Worm (Caenorhabditis elegans) whole organism, L3 larva: ENCODE measurements around the gene try-13.

Source experiments
- R02D3.7 ChIP-seq: fragments of 150-350 bp; optimal IDR thresholded peaks from 2 replicates; lab custom pipeline; 2014; ENCODE audit warnings: missing biosample characterization, missing genetic modification characterization
- ZK546.5 ChIP-seq: sonication (generic microtip); optimal IDR thresholded peaks from 2 replicates; lab custom pipeline; 2017; ENCODE audit warnings: missing biosample characterization, missing genetic modification characterization
- aly-2 ChIP-seq: fragments of 150-350 bp; optimal IDR thresholded peaks from 2 replicates; lab custom pipeline; 2014; ENCODE audit warnings: missing biosample characterization, missing genetic modification characterization
- ama-1 ChIP-seq: fragments of 150-350 bp; optimal IDR thresholded peaks from 2 replicates; lab custom pipeline; 2018
- ceh-28 ChIP-seq: fragments of 150-350 bp; optimal IDR thresholded peaks from 2 replicates; lab custom pipeline; 2014; ENCODE audit warnings: missing biosample characterization, missing genetic modification reagents, missing genetic modification characterization
- ceh-82 ChIP-seq: fragments of 150-350 bp; optimal IDR thresholded peaks from 2 replicates; lab custom pipeline; 2014; ENCODE audit warnings: missing biosample characterization, missing genetic modification characterization
- ceh-9 ChIP-seq: sonication (generic microtip); optimal IDR thresholded peaks from 2 replicates; lab custom pipeline; 2018; ENCODE audit warnings: missing biosample characterization, missing genetic modification characterization
- daf-12 ChIP-seq: fragments of 150-350 bp; optimal IDR thresholded peaks from 2 replicates; lab custom pipeline; 2014; ENCODE audit warnings: missing biosample characterization, missing genetic modification reagents, missing genetic modification characterization
- egl-27 ChIP-seq: sonication (generic microtip); optimal IDR thresholded peaks from 4 replicates; lab custom pipeline; 2017; ENCODE audit warnings: missing biosample characterization, missing genetic modification reagents, missing genetic modification characterization
- egl-5 ChIP-seq: fragments of 150-350 bp; optimal IDR thresholded peaks from 2 replicates; lab custom pipeline; 2017; ENCODE audit warnings: missing biosample characterization, missing genetic modification reagents, missing genetic modification characterization, inconsistent platforms
- elt-2 ChIP-seq: sonication (generic microtip); optimal IDR thresholded peaks from 2 replicates; lab custom pipeline; 2016; ENCODE audit warnings: missing genetic modification reagents, mild to moderate bottlenecking, missing genetic modification characterization, missing compliant biosample characterization
- fkh-10 ChIP-seq: sonication (generic microtip); optimal IDR thresholded peaks from 2 replicates; lab custom pipeline; 2017; ENCODE audit warnings: missing biosample characterization, missing genetic modification reagents, missing genetic modification characterization
- fkh-2 ChIP-seq: fragments of 150-350 bp; optimal IDR thresholded peaks from 2 replicates; lab custom pipeline; 2014; ENCODE audit warnings: missing biosample characterization, missing genetic modification reagents, missing genetic modification characterization
- fos-1 ChIP-seq: fragments of 150-350 bp; optimal IDR thresholded peaks from 2 replicates; lab custom pipeline; 2014; ENCODE audit warnings: missing biosample characterization, missing genetic modification characterization
- hmg-11 ChIP-seq: sonication (generic microtip); optimal IDR thresholded peaks from 2 replicates; lab custom pipeline; 2016; ENCODE audit warnings: missing genetic modification characterization, missing compliant biosample characterization
- lin-15B ChIP-seq: fragments of 150-350 bp; optimal IDR thresholded peaks from 2 replicates; lab custom pipeline; 2014; ENCODE audit warnings: missing biosample characterization, missing genetic modification characterization
- lin-39 ChIP-seq: fragments of 150-350 bp; optimal IDR thresholded peaks from 2 replicates; lab custom pipeline; 2018; ENCODE audit warnings: missing biosample characterization, missing genetic modification reagents, missing genetic modification characterization
- lsy-12 ChIP-seq: sonication (generic microtip); optimal IDR thresholded peaks from 2 replicates; lab custom pipeline; 2016; ENCODE audit warnings: mild to moderate bottlenecking, missing genetic modification characterization, missing compliant biosample characterization
- mdl-1 ChIP-seq: fragments of 150-350 bp; optimal IDR thresholded peaks from 2 replicates; lab custom pipeline; 2014; ENCODE audit warnings: missing biosample characterization, missing genetic modification characterization
- mml-1 ChIP-seq: fragments of 150-350 bp; sonication (generic microtip); optimal IDR thresholded peaks from 3 replicates; lab custom pipeline; 2014; ENCODE audit warnings: missing biosample characterization, missing genetic modification characterization
- nhr-11 ChIP-seq: fragments of 150-350 bp; optimal IDR thresholded peaks from 2 replicates; lab custom pipeline; 2014; ENCODE audit warnings: missing biosample characterization, missing genetic modification characterization
- nhr-12 ChIP-seq: fragments of 150-350 bp; optimal IDR thresholded peaks from 2 replicates; lab custom pipeline; 2014; ENCODE audit warnings: missing biosample characterization, missing genetic modification characterization
- nhr-23 ChIP-seq: fragments of 150-350 bp; optimal IDR thresholded peaks from 2 replicates; lab custom pipeline; 2014; ENCODE audit warnings: missing biosample characterization, missing genetic modification reagents, missing genetic modification characterization
- nhr-25 ChIP-seq: sonication (generic microtip); optimal IDR thresholded peaks from 2 replicates; lab custom pipeline; 2017; ENCODE audit warnings: missing biosample characterization, missing genetic modification characterization
- nhr-28 ChIP-seq: fragments of 150-350 bp; optimal IDR thresholded peaks from 2 replicates; lab custom pipeline; 2014; ENCODE audit warnings: missing biosample characterization, missing genetic modification characterization
- nhr-43 ChIP-seq: sonication (generic microtip); optimal IDR thresholded peaks from 2 replicates; lab custom pipeline; 2016; ENCODE audit warnings: mild to moderate bottlenecking, missing genetic modification characterization, missing compliant biosample characterization; ENCODE audit not compliant: poor library complexity, severe bottlenecking
- pha-4 ChIP-seq: fragments of 150-350 bp; optimal IDR thresholded peaks from 2 replicates; lab custom pipeline; 2014; ENCODE audit warnings: missing biosample characterization, missing genetic modification reagents, missing genetic modification characterization
- skn-1 ChIP-seq: fragments of 150-350 bp; optimal IDR thresholded peaks from 2 replicates; lab custom pipeline; 2014; ENCODE audit warnings: missing biosample characterization, missing genetic modification characterization
- unc-39 ChIP-seq: sonication (generic microtip); optimal IDR thresholded peaks from 4 replicates; lab custom pipeline; 2017; ENCODE audit warnings: missing biosample characterization, missing genetic modification characterization
- zag-1 ChIP-seq: fragments of 150-350 bp; optimal IDR thresholded peaks from 2 replicates; lab custom pipeline; 2014; ENCODE audit warnings: missing biosample characterization, missing genetic modification characterization
- ztf-4 ChIP-seq: fragments of 150-350 bp; optimal IDR thresholded peaks from 2 replicates; lab custom pipeline; 2014; ENCODE audit warnings: missing biosample characterization, missing genetic modification characterization

The try-13 gene

DNA sequence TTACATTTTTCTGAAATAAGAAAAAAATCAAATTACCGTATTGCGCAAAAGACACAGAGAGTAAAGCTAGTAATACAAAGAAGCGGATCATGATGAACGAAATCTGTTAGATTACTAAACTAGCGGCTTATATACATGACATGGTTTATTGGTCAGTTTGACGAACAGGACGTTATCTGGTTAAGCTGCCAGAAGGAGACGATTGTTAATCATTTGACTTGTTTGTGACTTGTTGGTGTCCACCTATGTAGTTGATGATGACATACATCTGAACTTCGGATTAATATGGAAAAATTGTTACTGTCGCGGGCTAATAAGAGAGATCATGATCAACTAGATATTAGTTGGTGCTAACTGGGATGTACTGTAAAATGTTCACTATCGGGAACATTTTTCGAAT lies 39.8 kb upstream of the try-13 start, which contains the start of gene cnc-9:
Gene cnc-9, minus strand, starts transcription at position 101 of the 400 bp plus-strand sequence.
- TF ChIP-seq nhr-11 (tag; lab: Kevin White, UChicago), result no peak
- no peak for TF ChIP-seq daf-12
- no peak for TF ChIP-seq nhr-43
- no peak for TF ChIP-seq nhr-12
- no peak for TF ChIP-seq hmg-11 (tag; lab: Kevin White, UChicago)
- no peak for TF ChIP-seq lin-39
- no peak for TF ChIP-seq ztf-4 (tag; lab: Kevin White, UChicago)

DNA sequence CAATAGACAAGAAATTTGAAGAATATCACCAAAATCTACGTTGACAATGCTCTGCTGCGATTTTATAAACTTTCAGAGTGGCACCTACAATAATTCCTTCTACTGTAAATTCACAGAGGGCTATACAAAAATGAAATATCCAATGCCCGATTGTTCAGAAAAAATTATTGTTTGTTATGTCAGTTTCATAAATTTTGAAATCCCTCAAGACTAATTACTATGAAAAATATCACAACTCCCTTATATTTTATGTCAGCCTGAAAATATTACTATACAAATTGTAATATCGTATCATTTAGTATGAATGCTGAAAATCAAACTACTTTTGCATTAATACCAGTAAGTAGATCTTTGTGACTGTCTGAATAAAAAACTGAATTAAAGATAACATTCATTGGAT lies 39.3 kb upstream of the try-13 start, which contains the start of gene srx-60:
Gene srx-60, plus strand, starts transcription at position 301 of the 400 bp plus-strand sequence.
- TF ChIP-seq nhr-25 (tag; lab: Kevin White, UChicago) (no peak), ZK546.5 (no peak), ceh-82 (no peak), fkh-2 (tag; lab: Kevin White, UChicago) (no peak), ceh-28 (tag; lab: Kevin White, UChicago) (no peak), ama-1 (no peak), skn-1 (tag; lab: Kevin White, UChicago) (no peak)
- TF ChIP-seq, all 47 proteins: peak for 0

- TF ChIP-seq zag-1 (tag; lab: Kevin White, UChicago), result no peak
- TF ChIP-seq aly-2 (tag; lab: Kevin White, UChicago), result no peak
- no peak for TF ChIP-seq lin-15B (tag; lab: Kevin White, UChicago)
- TF ChIP-seq pha-4, result no peak
- TF ChIP-seq egl-5 (tag; lab: Kevin White, UChicago), result no peak
- TF ChIP-seq, all 47 proteins: peak for 0
Measured at ce11 chrV:7402355-7402754, 37.6 kb upstream of the try-13 start, which contains the start of gene srj-13. TSS of gene srj-13 (plus strand) at chrV:7402655.

DNA sequence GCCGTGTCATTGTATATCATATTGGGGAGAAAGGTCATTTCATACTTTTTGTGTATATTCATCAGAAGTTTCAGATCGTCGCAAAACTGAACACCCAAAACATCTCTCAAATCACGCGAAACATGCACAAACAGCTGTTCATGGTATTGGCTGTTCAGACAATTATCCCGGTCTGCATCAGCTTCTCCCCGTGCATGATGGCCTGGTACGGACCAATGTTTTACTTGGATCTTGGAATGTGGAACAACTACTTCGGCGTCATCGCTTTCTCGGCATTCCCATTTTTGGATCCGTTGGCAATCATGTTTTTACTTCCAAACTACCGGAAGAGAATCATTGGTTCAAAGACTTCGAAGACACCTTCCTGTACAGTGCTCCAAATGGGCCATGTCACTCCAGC lies 36.4 kb upstream of the try-13 start:
- TF ChIP-seq lsy-12 (tag; lab: Kevin White, UChicago), result no peak
- TF ChIP-seq R02D3.7 (tag; lab: Kevin White, UChicago), result no peak
- no peak for TF ChIP-seq mdl-1 (tag; lab: Kevin White, UChicago)

DNA sequence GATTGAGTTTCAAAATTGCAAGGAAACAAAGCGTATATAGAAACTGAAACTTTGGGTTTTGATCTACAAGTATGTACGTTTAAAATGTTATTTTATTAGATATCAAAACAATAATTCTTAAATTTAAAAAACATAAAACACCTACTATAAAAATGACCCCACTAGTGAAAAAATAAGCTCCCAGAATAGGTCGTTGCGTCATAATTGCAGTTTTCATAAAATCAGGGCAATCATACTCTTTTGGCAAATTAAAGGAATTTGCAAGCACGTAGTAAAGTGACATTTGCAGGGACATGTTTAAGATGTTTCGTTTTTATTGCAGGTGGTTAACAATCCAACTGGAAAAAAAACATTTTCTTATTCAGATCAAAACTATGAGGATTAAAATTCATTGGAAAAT lies 31.4 kb upstream of the try-13 start, which contains the start of gene srt-6:
Gene srt-6, minus strand, starts transcription at position 295 of the 400 bp plus-strand sequence.
- no peak for TF ChIP-seq nhr-12
- no peak for TF ChIP-seq ama-1
- no peak for TF ChIP-seq skn-1 (tag; lab: Kevin White, UChicago)
- TF ChIP-seq egl-5 (tag; lab: Kevin White, UChicago), result no peak
- no peak for TF ChIP-seq fkh-10
- no peak for TF ChIP-seq lin-15B (tag; lab: Kevin White, UChicago)
- no peak for TF ChIP-seq egl-27 (tag; lab: Kevin White, UChicago)
- no peak for TF ChIP-seq ztf-4 (tag; lab: Kevin White, UChicago)
- no peak for TF ChIP-seq ceh-82
- no peak for TF ChIP-seq aly-2 (tag; lab: Kevin White, UChicago)
- no peak for TF ChIP-seq nhr-25 (tag; lab: Kevin White, UChicago)
- TF ChIP-seq mml-1 (tag; lab: Kevin White, UChicago), result no peak
- TF ChIP-seq nhr-23 (tag; lab: Kevin White, UChicago), result no peak

DNA sequence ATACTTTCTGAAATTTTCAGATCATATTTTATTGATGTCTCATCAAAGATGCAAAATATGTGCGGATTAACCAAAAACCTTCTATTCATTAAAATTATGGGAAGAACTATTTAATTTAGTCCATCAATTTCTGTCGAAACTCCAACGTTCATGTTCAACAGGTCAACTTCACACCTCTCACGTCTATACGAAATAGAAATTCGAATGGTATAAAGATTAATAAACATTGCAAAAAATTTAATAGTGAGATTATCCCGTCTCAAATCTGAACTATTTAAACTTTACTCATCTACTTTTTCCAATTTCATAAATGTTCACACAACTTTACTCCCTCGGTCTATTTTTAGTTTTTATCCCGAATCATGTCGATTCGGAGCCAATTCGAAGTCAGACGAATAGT lies 30.3 kb upstream of the try-13 start, which contains the start of gene R13D7.2:
Gene R13D7.2, plus strand, starts transcription at position 301 of the 400 bp plus-strand sequence.
- TF ChIP-seq fos-1 (no peak), mml-1 (tag; lab: Kevin White, UChicago) (no peak), ceh-9 (tag; lab: Kevin White, UChicago) (no peak), egl-27 (tag; lab: Kevin White, UChicago) (no peak), unc-39 (no peak)

- no peak for TF ChIP-seq fkh-10
- TF ChIP-seq pha-4, result no peak
- no peak for TF ChIP-seq hmg-11 (tag; lab: Kevin White, UChicago)
- no peak for TF ChIP-seq egl-27 (tag; lab: Kevin White, UChicago)
- TF ChIP-seq nhr-28 (tag; lab: Kevin White, UChicago), result no peak
- TF ChIP-seq nhr-12, result no peak
- no peak for TF ChIP-seq elt-2
- TF ChIP-seq skn-1 (tag; lab: Kevin White, UChicago), result no peak
Measured at ce11 chrV:7411695-7412094, 28.2 kb upstream of the try-13 start, which contains the start of gene str-41. TSS of gene str-41 (plus strand) at chrV:7411995.
